Fruit fly (Drosophila melanogaster) whole organism, prepupa: ENCODE measurements around the gene SkpA.

ENCODE experiments used
- Blimp-1 ChIP-seq: fragments of 200-800 bp; sonication (Bioruptor generic); optimal IDR thresholded peaks from 3 replicates; lab custom pipeline; 2017; ENCODE audit warnings: missing biosample characterization, missing genetic modification characterization, mild to moderate bottlenecking, moderate library complexity, missing genetic modification reagents
- CG10631 ChIP-seq: fragments of 200-800 bp; sonication (Bioruptor generic); optimal IDR thresholded peaks from 2 replicates; lab custom pipeline; 2016; ENCODE audit warnings: missing biosample characterization, missing genetic modification characterization
- CG10669 ChIP-seq: fragments of 200-800 bp; sonication (Bioruptor generic); optimal IDR thresholded peaks from 3 replicates; lab custom pipeline; 2018; ENCODE audit warnings: missing biosample characterization, mild to moderate bottlenecking, missing genetic modification characterization, moderate library complexity
- CG11762 ChIP-seq: fragments of 200-800 bp; sonication (Bioruptor generic); optimal IDR thresholded peaks from 3 replicates; lab custom pipeline; 2016; ENCODE audit warnings: missing biosample characterization, missing genetic modification characterization; ENCODE audit not compliant: insufficient read depth
- CG11902 ChIP-seq: fragments of 200-800 bp; sonication (Bioruptor generic); optimal IDR thresholded peaks from 3 replicates; lab custom pipeline; 2016; ENCODE audit warnings: missing biosample characterization, missing genetic modification characterization
- CG1621 ChIP-seq: fragments of 200-800 bp; sonication (Bioruptor generic); optimal IDR thresholded peaks from 3 replicates; lab custom pipeline; 2018; ENCODE audit warnings: missing biosample characterization, mild to moderate bottlenecking, missing genetic modification characterization
- CG16779 ChIP-seq: fragments of 200-800 bp; sonication (Bioruptor generic); optimal IDR thresholded peaks from 3 replicates; lab custom pipeline; 2017; ENCODE audit warnings: missing biosample characterization, mild to moderate bottlenecking, missing genetic modification characterization
- CG31627 ChIP-seq: fragments of 200-800 bp; sonication (Bioruptor generic); optimal IDR thresholded peaks from 3 replicates; lab custom pipeline; 2016; ENCODE audit warnings: missing biosample characterization, missing genetic modification characterization
- CG32006 ChIP-seq: fragments of 200-800 bp; sonication (Bioruptor generic); optimal IDR thresholded peaks from 3 replicates; lab custom pipeline; 2017; ENCODE audit warnings: missing biosample characterization, mild to moderate bottlenecking, missing genetic modification characterization
- CG4318 ChIP-seq: fragments of 200-800 bp; sonication (Bioruptor generic); optimal IDR thresholded peaks from 3 replicates; lab custom pipeline; 2017; ENCODE audit warnings: missing biosample characterization, mild to moderate bottlenecking, missing genetic modification characterization
- CG6163 ChIP-seq: fragments of 200-800 bp; sonication (Bioruptor generic); IDR thresholded peaks from 3 replicates; pipeline ENCODE4 v1.3.6; 2022; ENCODE audit warnings: missing biosample characterization, missing genetic modification characterization
- CG6276 ChIP-seq: fragments of 200-800 bp; sonication (Bioruptor generic); optimal IDR thresholded peaks from 2 replicates; lab custom pipeline; 2017; ENCODE audit warnings: missing biosample characterization, mild to moderate bottlenecking, missing genetic modification characterization
- CG6792 ChIP-seq: fragments of 200-800 bp; sonication (Bioruptor generic); optimal IDR thresholded peaks from 3 replicates; lab custom pipeline; 2016; ENCODE audit warnings: missing biosample characterization, missing genetic modification characterization
- CG6808 ChIP-seq: fragments of 200-800 bp; sonication (Bioruptor generic); optimal IDR thresholded peaks from 3 replicates; lab custom pipeline; 2017; ENCODE audit warnings: missing biosample characterization, missing genetic modification characterization, mild to moderate bottlenecking, moderate library complexity, missing genetic modification reagents
- CG6854 ChIP-seq: fragments of 200-800 bp; sonication (Bioruptor generic); optimal IDR thresholded peaks from 2 replicates; lab custom pipeline; 2017; ENCODE audit warnings: missing biosample characterization, mild to moderate bottlenecking, missing genetic modification characterization
- CG7368 ChIP-seq: fragments of 200-800 bp; sonication (Bioruptor generic); optimal IDR thresholded peaks from 3 replicates; lab custom pipeline; 2016; ENCODE audit warnings: missing biosample characterization, missing genetic modification characterization
- CG8119 ChIP-seq: fragments of 200-800 bp; sonication (Bioruptor generic); IDR thresholded peaks from 3 replicates; pipeline ENCODE4 v1.3.6; 2022; ENCODE audit warnings: missing biosample characterization, missing genetic modification characterization
- CG8319 ChIP-seq: fragments of 200-800 bp; sonication (Bioruptor generic); optimal IDR thresholded peaks from 3 replicates; lab custom pipeline; 2016; ENCODE audit warnings: missing biosample characterization, missing genetic modification characterization
- CG8632 ChIP-seq: fragments of 200-800 bp; sonication (Bioruptor generic); optimal IDR thresholded peaks from 3 replicates; lab custom pipeline; 2016; ENCODE audit warnings: missing biosample characterization, missing genetic modification characterization
- CG9139 ChIP-seq: fragments of 200-800 bp; sonication (Bioruptor generic); optimal IDR thresholded peaks from 3 replicates; lab custom pipeline; 2017; ENCODE audit warnings: missing biosample characterization, mild to moderate bottlenecking, missing genetic modification characterization
- Eip75B ChIP-seq: fragments of 200-800 bp; sonication (Bioruptor generic); optimal IDR thresholded peaks from 3 replicates; lab custom pipeline; 2016; ENCODE audit warnings: missing biosample characterization, missing genetic modification characterization
- Eip93F ChIP-seq: fragments of 200-800 bp; sonication (Bioruptor generic); optimal IDR thresholded peaks from 2 replicates; lab custom pipeline; 2016; ENCODE audit warnings: missing biosample characterization, mild to moderate bottlenecking, missing genetic modification characterization
- Ets21C ChIP-seq: fragments of 200-800 bp; sonication (Bioruptor generic); optimal IDR thresholded peaks from 3 replicates; lab custom pipeline; 2016; ENCODE audit warnings: missing biosample characterization, missing genetic modification characterization
- Ets96B ChIP-seq: fragments of 200-800 bp; optimal IDR thresholded peaks from 2 replicates; lab custom pipeline; 2019; ENCODE audit warnings: missing biosample characterization, mild to moderate bottlenecking, missing genetic modification characterization, moderate library complexity
- Gug ChIP-seq: fragments of 200-800 bp; sonication (Bioruptor generic); IDR thresholded peaks from 2 replicates; pipeline ENCODE4 v1.3.6; 2022; ENCODE audit warnings: missing biosample characterization, missing genetic modification characterization
- Hr38 ChIP-seq: sonication (Bioruptor generic); optimal IDR thresholded peaks from 2 replicates; lab custom pipeline; 2016; ENCODE audit warnings: missing biosample characterization, missing genetic modification characterization
- Hr39 ChIP-seq: fragments of 200-800 bp; sonication (Bioruptor generic); optimal IDR thresholded peaks from 2 replicates; lab custom pipeline; 2016; ENCODE audit warnings: missing biosample characterization, missing genetic modification characterization
- Hr4 ChIP-seq: fragments of 200-800 bp; sonication (Bioruptor generic); optimal IDR thresholded peaks from 3 replicates; lab custom pipeline; 2016; ENCODE audit warnings: missing biosample characterization, missing genetic modification characterization
- Lpt ChIP-seq: fragments of 200-800 bp; sonication (Bioruptor generic); optimal IDR thresholded peaks from 3 replicates; lab custom pipeline; 2016; ENCODE audit warnings: missing biosample characterization, missing genetic modification characterization
- OdsH ChIP-seq: fragments of 200-800 bp; sonication (Bioruptor generic); optimal IDR thresholded peaks from 3 replicates; lab custom pipeline; 2016; ENCODE audit warnings: missing biosample characterization, missing genetic modification characterization
- Sox102F ChIP-seq: fragments of 200-800 bp; sonication (Bioruptor generic); optimal IDR thresholded peaks from 2 replicates; lab custom pipeline; 2016; ENCODE audit warnings: missing biosample characterization, mild to moderate bottlenecking, missing genetic modification characterization
- Sox15 ChIP-seq: fragments of 200-800 bp; sonication (Bioruptor generic); optimal IDR thresholded peaks from 3 replicates; lab custom pipeline; 2016; ENCODE audit warnings: missing biosample characterization, missing genetic modification characterization
- achi ChIP-seq: fragments of 200-800 bp; sonication (Bioruptor generic); optimal IDR thresholded peaks from 3 replicates; lab custom pipeline; 2016; ENCODE audit warnings: missing biosample characterization, missing genetic modification characterization
- acj6 ChIP-seq: fragments of 200-800 bp; sonication (Bioruptor generic); optimal IDR thresholded peaks from 3 replicates; lab custom pipeline; 2016; ENCODE audit warnings: missing biosample characterization, missing genetic modification characterization
- cyc ChIP-seq: fragments of 200-800 bp; sonication (Bioruptor generic); optimal IDR thresholded peaks from 3 replicates; lab custom pipeline; 2016; ENCODE audit warnings: missing biosample characterization, missing genetic modification characterization
- dac ChIP-seq: fragments of 200-800 bp; sonication (Bioruptor generic); optimal IDR thresholded peaks from 2 replicates; lab custom pipeline; 2017; ENCODE audit warnings: missing biosample characterization, mild to moderate bottlenecking, missing genetic modification characterization
- dsx ChIP-seq: fragments of 200-800 bp; optimal IDR thresholded peaks from 3 replicates; lab custom pipeline; 2019; ENCODE audit warnings: missing biosample characterization, mild to moderate bottlenecking, missing genetic modification characterization, moderate library complexity; ENCODE audit not compliant: poor library complexity, severe bottlenecking
- eg ChIP-seq: fragments of 200-800 bp; sonication (Bioruptor generic); IDR thresholded peaks from 3 replicates; pipeline ENCODE4 v1.3.6; 2022; ENCODE audit warnings: missing biosample characterization, missing genetic modification characterization
- esn ChIP-seq: fragments of 200-800 bp; sonication (Bioruptor generic); optimal IDR thresholded peaks from 2 replicates; lab custom pipeline; 2016; ENCODE audit warnings: missing biosample characterization, mild to moderate bottlenecking, missing genetic modification characterization, moderate library complexity
- fd59A ChIP-seq: fragments of 200-800 bp; sonication (Bioruptor generic); optimal IDR thresholded peaks from 2 replicates; lab custom pipeline; 2017; ENCODE audit warnings: missing biosample characterization, mild to moderate bottlenecking, missing genetic modification characterization, missing genetic modification reagents
- fd85E ChIP-seq: fragments of 200-800 bp; sonication (Bioruptor generic); optimal IDR thresholded peaks from 3 replicates; lab custom pipeline; 2016; ENCODE audit warnings: missing biosample characterization, missing genetic modification characterization
- fkh ChIP-seq: fragments of 200-800 bp; sonication (Bioruptor generic); optimal IDR thresholded peaks from 3 replicates; lab custom pipeline; 2017; ENCODE audit warnings: missing biosample characterization, mild to moderate bottlenecking, missing genetic modification characterization, moderate library complexity
- net ChIP-seq: fragments of 200-800 bp; sonication (Bioruptor generic); optimal IDR thresholded peaks from 3 replicates; lab custom pipeline; 2016; ENCODE audit warnings: missing biosample characterization, missing genetic modification characterization
- spab ChIP-seq: fragments of 200-800 bp; sonication (Bioruptor generic); optimal IDR thresholded peaks from 2 replicates; lab custom pipeline; 2017; ENCODE audit warnings: missing biosample characterization, mild to moderate bottlenecking, missing genetic modification characterization, missing genetic modification reagents
- ss ChIP-seq, 2 experiments: fragments of 200-800 bp; sonication (Bioruptor generic); optimal IDR thresholded peaks; 2 replicates in 1 of 2; 3 replicates in 1 of 2; lab custom pipeline; 2017 to 2018; ENCODE audit warnings: mild to moderate bottlenecking in 2 of 2, missing biosample characterization in 2 of 2, missing genetic modification characterization in 2 of 2, moderate library complexity in 1 of 2
- svp ChIP-seq: fragments of 200-800 bp; sonication (Bioruptor generic); peaks from one replicate; lab custom pipeline; 2016; ENCODE audit warnings: missing biosample characterization, missing genetic modification characterization
- topi ChIP-seq: fragments of 200-800 bp; sonication (Bioruptor generic); optimal IDR thresholded peaks from 3 replicates; lab custom pipeline; 2016; ENCODE audit warnings: missing biosample characterization, missing genetic modification characterization
- vri ChIP-seq: fragments of 200-800 bp; sonication (Bioruptor generic); optimal IDR thresholded peaks from 3 replicates; lab custom pipeline; 2016; ENCODE audit warnings: missing biosample characterization, mild to moderate bottlenecking, missing genetic modification characterization

SkpA gene

DNA sequence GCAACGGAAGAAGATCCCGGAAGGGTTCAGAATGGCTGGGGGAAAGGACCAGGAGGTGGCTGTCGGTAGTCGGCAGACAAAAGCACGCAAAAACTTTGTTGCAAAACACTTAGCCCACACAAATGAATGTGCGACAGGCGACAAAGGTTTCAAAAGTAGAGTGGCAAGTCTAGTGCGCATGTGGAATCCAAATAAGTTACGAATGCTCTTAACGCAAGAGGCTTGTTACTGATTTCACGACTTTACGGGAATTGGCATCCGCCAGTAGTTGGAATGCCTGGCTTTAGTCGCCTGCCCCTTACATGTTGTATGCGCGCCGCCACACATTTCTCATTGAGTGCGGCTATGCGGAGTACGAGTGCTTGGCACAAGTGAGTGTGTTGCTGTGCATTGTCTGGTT, 22.6 kb downstream of the SkpA start (continued):
- TF ChIP-seq CG1621 (tag; lab: Kevin White, UChicago) (peak; percentile 2), Gug (GFP tag; lab: Robert Waterston, UW) (peak; percentile 38; the same call in 1 of the 2 replicates), cyc (peak; percentile 40), fkh (GFP tag; lab: Kevin White, UChicago) (no peak), CG6854 (GFP tag; lab: Kevin White, UChicago) (no peak), topi (GFP tag; lab: Kevin White, UChicago) (peak; percentile 10), ss (GFP tag; optimal IDR thresholded peaks at IDR 0.05; lab: Kevin White, UChicago) (no peak), CG10631 (GFP tag; lab: Kevin White, UChicago) (peak; percentile 24), net (GFP tag; lab: Kevin White, UChicago) (no peak), CG6792 (GFP tag; lab: Kevin White, UChicago) (no peak), CG8632 (GFP tag; lab: Kevin White, UChicago) (no peak), Ets21C (GFP tag; lab: Kevin White, UChicago) (peak; percentile 22), dac (GFP tag; lab: Kevin White, UChicago) (peak; percentile 9), OdsH (GFP tag; lab: Kevin White, UChicago) (peak; percentile 23), fd85E (GFP tag; lab: Kevin White, UChicago) (no peak), Blimp-1 (GFP tag; lab: Kevin White, UChicago) (no peak), CG32006 (GFP tag; lab: Kevin White, UChicago) (peak; percentile 46), eg (GFP tag; lab: Robert Waterston, UW) (peak; percentile 53; the same call in 2 of the 3 replicates), svp (peak; percentile 14), CG7368 (GFP tag; lab: Kevin White, UChicago) (peak; percentile 22), Hr38 (no peak), Hr4 (GFP tag; lab: Kevin White, UChicago) (peak; percentile 32)

DNA sequence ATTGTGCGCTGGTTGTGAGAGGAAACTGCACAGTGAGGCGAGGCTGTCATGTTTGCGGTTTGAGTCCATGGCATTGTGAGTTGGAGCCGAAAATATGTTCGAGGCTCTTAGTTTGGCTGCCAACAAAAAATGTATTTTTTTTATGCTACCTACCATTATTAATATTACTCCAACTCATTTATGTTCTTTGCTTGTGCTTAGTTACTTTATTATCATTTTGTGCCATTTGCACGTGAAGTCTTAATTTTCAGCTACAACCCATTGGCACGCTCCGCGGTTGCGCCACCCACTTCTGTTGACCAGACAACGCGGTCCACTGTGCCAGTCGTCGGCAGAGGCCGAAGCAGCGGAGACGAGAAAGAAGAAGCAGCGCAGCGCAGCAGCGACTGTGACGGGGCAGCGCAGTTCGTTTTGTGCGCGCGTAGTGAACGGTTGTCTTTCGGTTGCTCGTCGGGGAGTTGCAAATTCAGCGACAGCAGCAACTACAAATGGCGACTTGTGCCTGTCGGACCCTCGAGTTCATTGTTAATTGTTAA, 30.6 kb downstream of the SkpA start, which contains the start of gene sdk:
Gene sdk, plus strand, starts transcription at position 398 of the 536 bp plus-strand sequence.
- TF ChIP-seq vri (GFP tag; lab: Kevin White, UChicago) (peak; percentile 92), acj6 (GFP tag; lab: Kevin White, UChicago) (peak; percentile 92), eg (GFP tag; lab: Robert Waterston, UW) (peak; percentile 84), Ets96B (tag; lab: Kevin White, UChicago) (peak; percentile 87), esn (GFP tag; lab: Kevin White, UChicago) (peak; percentile 96), CG6792 (GFP tag; lab: Kevin White, UChicago) (peak; percentile 96), net (GFP tag; lab: Kevin White, UChicago) (peak; percentile 95), Sox102F (peak; percentile 95), CG6808 (GFP tag; lab: Kevin White, UChicago) (peak; percentile 91), ss (GFP tag; optimal IDR thresholded peaks at IDR 0.05; lab: Kevin White, UChicago) (peak; percentile 89 to 91), spab (GFP tag; lab: Kevin White, UChicago) (peak; percentile 87), Lpt (GFP tag; lab: Kevin White, UChicago) (peak; percentile 90), topi (GFP tag; lab: Kevin White, UChicago) (peak; percentile 96), Eip93F (peak; percentile 87), CG8119 (GFP tag; lab: Robert Waterston, UW) (peak; percentile 95), CG4318 (GFP tag; lab: Kevin White, UChicago) (peak; percentile 91), CG31627 (peak; percentile 94), CG1621 (tag; lab: Kevin White, UChicago) (peak; percentile 89), CG10669 (GFP tag; lab: Kevin White, UChicago) (peak; percentile 93), CG9139 (GFP tag; lab: Kevin White, UChicago) (peak; percentile 82), Sox15 (GFP tag; lab: Kevin White, UChicago) (peak; percentile 92), CG16779 (tag; lab: Kevin White, UChicago) (peak; percentile 89), OdsH (GFP tag; lab: Kevin White, UChicago) (peak; percentile 93), CG8319 (GFP tag; lab: Kevin White, UChicago) (peak; percentile 88), CG11762 (peak; percentile 90), CG6163 (GFP tag; lab: Robert Waterston, UW) (peak; percentile 86), Hr39 (GFP tag; lab: Kevin White, UChicago) (peak; percentile 93), fd59A (GFP tag; lab: Kevin White, UChicago) (peak; percentile 91), dsx (GFP tag; lab: Kevin White, UChicago) (peak; percentile 86), Ets21C (GFP tag; lab: Kevin White, UChicago) (peak; percentile 95), CG11902 (GFP tag; lab: Kevin White, UChicago) (peak; percentile 89), achi (GFP tag; lab: Kevin White, UChicago) (peak; percentile 92), Eip75B (GFP tag; lab: Kevin White, UChicago) (peak; percentile 95), cyc (peak; percentile 91), CG6276 (GFP tag; lab: Kevin White, UChicago) (peak; percentile 92)
